Fruit fly (Drosophila melanogaster): ENCODE results near the gene Sgsf.

dm6 chr3R:12356044-12356443, 14.6 kb downstream of the Sgsf start, which contains the start of gene MBD-R2:
- TF ChIP-seq Eip75B (GFP tag; optimal IDR thresholded peaks at IDR 0.05) (no peak), ss (GFP tag; optimal IDR thresholded peaks at IDR 0.05) (no peak), CG7368 (GFP tag; optimal IDR thresholded peaks at IDR 0.05) (no peak), Eip93F (GFP tag; optimal IDR thresholded peaks at IDR 0.05) (no peak), CG3032 (tag; optimal IDR thresholded peaks at IDR 0.05) (no peak), Hr39 (GFP tag; optimal IDR thresholded peaks at IDR 0.05) (no peak), CG11294 (GFP tag; IDR thresholded peaks at IDR 0.05) (no peak), Sox102F (GFP tag; optimal IDR thresholded peaks at IDR 0.05) (no peak), CG9139 (GFP tag; optimal IDR thresholded peaks at IDR 0.05) (no peak), Hr4 (GFP tag; optimal IDR thresholded peaks at IDR 0.05) (no peak), Lpt (GFP tag; optimal IDR thresholded peaks at IDR 0.05) (no peak), net (GFP tag; optimal IDR thresholded peaks at IDR 0.05) (no peak)

Measured in whole organism, prepupa.